Fruit fly (Drosophila melanogaster): ENCODE data around the gene SNF4Agamma.
A peak's percentile ranks its signal among the peaks of the same experiment; 100 is the strongest.

Gene SNF4Agamma

DNA sequence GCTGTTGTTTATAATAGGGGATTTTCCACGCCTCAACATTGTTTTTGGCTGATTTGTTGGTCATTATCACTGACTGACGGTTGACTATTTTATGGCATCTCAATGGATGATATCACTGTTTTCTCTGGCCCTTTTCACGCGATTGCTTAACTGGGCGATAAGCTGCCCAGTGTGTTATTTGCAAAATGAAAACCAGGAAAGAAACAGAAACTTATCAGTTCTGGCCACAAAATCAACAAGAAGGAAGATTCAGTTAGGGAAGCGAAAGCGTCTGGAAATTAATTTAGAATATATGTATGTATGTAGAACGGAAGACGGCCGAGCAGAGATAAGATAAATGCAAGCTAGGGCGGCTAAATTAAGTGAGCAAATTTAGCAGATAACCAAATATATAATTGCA, 41.4 kb downstream of the SNF4Agamma start:
- no peak for TF ChIP-seq br (GFP tag; optimal IDR thresholded peaks at IDR 0.05)
- no peak for TF ChIP-seq psq (GFP tag; optimal IDR thresholded peaks at IDR 0.05)
- TF ChIP-seq CrebA (GFP tag; optimal IDR thresholded peaks at IDR 0.05; ENCODE audit: borderline replicate concordance): no peak
- TF ChIP-seq Myc (optimal IDR thresholded peaks at IDR 0.05): no peak
- TF ChIP-seq sage (GFP tag; optimal IDR thresholded peaks at IDR 0.05): no peak
- TF ChIP-seq lola (GFP tag; optimal IDR thresholded peaks at IDR 0.05): no peak
- no peak for TF ChIP-seq usp (GFP tag; optimal IDR thresholded peaks at IDR 0.05)
- no peak for TF ChIP-seq dl (GFP tag; optimal IDR thresholded peaks at IDR 0.05; ENCODE audit: insufficient read depth in 1 of 2, partially characterized antibody in 2 of 2)
- TF ChIP-seq dmrt93B (GFP tag; optimal IDR thresholded peaks at IDR 0.05): no peak

DNA sequence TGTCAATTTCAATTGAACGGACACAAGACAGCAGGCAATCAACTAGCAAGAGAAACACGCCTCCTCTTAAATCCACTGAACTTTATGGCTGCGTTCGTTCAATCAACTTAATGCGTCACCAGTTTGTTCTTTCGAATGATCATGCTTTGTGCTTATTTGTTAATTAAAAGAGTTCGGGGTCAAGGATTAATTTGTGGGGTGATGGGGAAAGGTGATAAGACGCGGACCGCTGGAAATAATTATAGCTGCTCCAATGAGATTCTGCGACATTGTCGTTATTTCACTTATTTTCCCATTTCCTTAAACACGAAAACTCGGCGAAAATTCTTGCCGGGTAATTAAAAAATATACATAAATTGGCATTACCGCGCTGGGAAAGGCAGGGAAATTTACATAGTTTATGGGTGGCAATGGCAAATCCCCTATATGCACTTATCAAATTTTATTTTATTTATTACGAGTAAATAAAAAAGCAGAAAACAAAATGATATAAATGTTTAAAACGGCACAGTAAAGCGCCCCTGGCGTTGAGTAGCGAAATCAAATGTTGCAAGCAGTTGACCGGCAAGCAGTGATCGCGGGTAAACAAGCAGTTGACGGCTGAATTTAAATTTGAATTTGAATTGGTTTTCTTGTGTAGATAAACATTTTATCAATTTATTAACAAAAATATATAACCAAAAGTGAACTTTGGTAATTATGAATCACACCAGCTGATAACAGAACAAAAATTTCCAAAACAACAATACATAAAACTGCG, 44.0 kb downstream of the SNF4Agamma start:
- TF ChIP-seq Dfd (GFP tag; optimal IDR thresholded peaks at IDR 0.05) (no peak), Vsx2 (GFP tag; optimal IDR thresholded peaks at IDR 0.05; ENCODE audit: partially characterized antibody) (peak; percentile 14), GATAd (GFP tag; optimal IDR thresholded peaks at IDR 0.05) (no peak), Rel (GFP tag; optimal IDR thresholded peaks at IDR 0.05) (no peak), Rel (tag; optimal IDR thresholded peaks at IDR 0.05) (no peak), dsf (GFP tag; optimal IDR thresholded peaks at IDR 0.05; ENCODE audit: borderline replicate concordance) (no peak), sage (GFP tag; optimal IDR thresholded peaks at IDR 0.05) (no peak), Dif (GFP tag; optimal IDR thresholded peaks at IDR 0.05; ENCODE audit: partially characterized antibody) (no peak), pan (optimal IDR thresholded peaks at IDR 0.05) (no peak), CrebA (GFP tag; optimal IDR thresholded peaks at IDR 0.05; ENCODE audit: borderline replicate concordance) (no peak), dmrt93B (GFP tag; optimal IDR thresholded peaks at IDR 0.05) (peak; percentile 15), h (GFP tag; optimal IDR thresholded peaks at IDR 0.05) (peak; percentile 22), jim (GFP tag; optimal IDR thresholded peaks at IDR 0.05) (no peak), Abd-B (GFP tag; optimal IDR thresholded peaks at IDR 0.05) (no peak), foxo (GFP tag; optimal IDR thresholded peaks at IDR 0.05) (peak in 1 of 2 experiments; percentile 43), Hr78 (GFP tag; optimal IDR thresholded peaks at IDR 0.05) (no peak), rgr (GFP tag; optimal IDR thresholded peaks at IDR 0.05) (peak; percentile 47), CG9705 (GFP tag; optimal IDR thresholded peaks at IDR 0.05) (peak; percentile 20), N (GFP tag; optimal IDR thresholded peaks at IDR 0.05) (peak; percentile 65), Myc (optimal IDR thresholded peaks at IDR 0.05) (peak; percentile 30), OdsH (GFP tag; optimal IDR thresholded peaks at IDR 0.05) (peak; percentile 11), tai (GFP tag; optimal IDR thresholded peaks at IDR 0.05) (no peak), Hr83 (GFP tag; optimal IDR thresholded peaks at IDR 0.05; ENCODE audit: poor library complexity, severe bottlenecking) (peak; percentile 12), sv (GFP tag; optimal IDR thresholded peaks at IDR 0.05) (peak; percentile 4), woc (GFP tag; optimal IDR thresholded peaks at IDR 0.05) (no peak), HLH106 (tag; optimal IDR thresholded peaks at IDR 0.05) (peak; percentile 44), fru (GFP tag; optimal IDR thresholded peaks at IDR 0.05) (peak; percentile 38), ey (GFP tag; optimal IDR thresholded peaks at IDR 0.05) (no peak), Sp1 (GFP tag; optimal IDR thresholded peaks at IDR 0.05) (peak; percentile 9), Hnf4 (GFP tag; optimal IDR thresholded peaks at IDR 0.05) (peak; percentile 23), psq (GFP tag; optimal IDR thresholded peaks at IDR 0.05) (no peak), Jra (GFP tag; optimal IDR thresholded peaks at IDR 0.05) (no peak), br (GFP tag; optimal IDR thresholded peaks at IDR 0.05) (no peak)

DNA sequence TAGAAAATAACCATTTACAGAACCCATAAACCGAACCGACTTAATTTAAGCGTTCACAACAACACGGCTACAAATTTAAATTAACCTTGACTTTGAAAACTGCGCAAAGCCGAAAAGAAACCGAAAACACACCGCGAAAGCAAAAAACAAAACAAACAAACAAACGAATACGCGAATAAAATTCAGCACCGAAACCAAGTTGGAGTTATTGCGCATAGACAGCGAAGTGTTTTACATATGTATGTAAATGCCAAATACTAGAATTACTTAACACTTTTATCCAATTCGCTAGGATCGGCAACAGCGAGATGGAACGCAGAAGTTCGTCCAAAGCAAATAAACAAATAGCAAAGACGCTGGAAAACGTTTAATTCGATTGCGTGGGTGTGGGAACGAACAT, 45.1 kb downstream of the SNF4Agamma start:
- TF ChIP-seq Rel (GFP tag; optimal IDR thresholded peaks at IDR 0.05) (no peak), Rel (tag; optimal IDR thresholded peaks at IDR 0.05) (no peak), tai (GFP tag; optimal IDR thresholded peaks at IDR 0.05) (no peak), OdsH (GFP tag; optimal IDR thresholded peaks at IDR 0.05) (no peak), Dif (GFP tag; optimal IDR thresholded peaks at IDR 0.05; ENCODE audit: partially characterized antibody) (no peak), Myc (optimal IDR thresholded peaks at IDR 0.05) (no peak), Abd-B (GFP tag; optimal IDR thresholded peaks at IDR 0.05) (no peak), psq (GFP tag; optimal IDR thresholded peaks at IDR 0.05) (no peak), brk (GFP tag; optimal IDR thresholded peaks at IDR 0.05) (no peak), rgr (GFP tag; optimal IDR thresholded peaks at IDR 0.05) (no peak), Sp1 (GFP tag; optimal IDR thresholded peaks at IDR 0.05) (no peak), dsf (GFP tag; optimal IDR thresholded peaks at IDR 0.05; ENCODE audit: borderline replicate concordance) (no peak)
